Fruit fly (Drosophila melanogaster) whole organism, adult: ENCODE results near the gene Hsp60A.

Experiments used
- CG12768 ChIP-seq: fragments of 200-800 bp; sonication (Bioruptor generic); optimal IDR thresholded peaks from 2 replicates; lab custom pipeline; 2017; ENCODE audit warnings: missing biosample characterization, missing genetic modification characterization, mild to moderate bottlenecking, moderate library complexity, missing genetic modification reagents
- CG5204 ChIP-seq: fragments of 200-800 bp; sonication (Bioruptor generic); optimal IDR thresholded peaks from 2 replicates; lab custom pipeline; 2016; ENCODE audit warnings: missing biosample characterization, missing genetic modification characterization
- CG7101 ChIP-seq: fragments of 200-800 bp; sonication (Bioruptor generic); optimal IDR thresholded peaks from 2 replicates; lab custom pipeline; 2018; ENCODE audit warnings: missing biosample characterization, mild to moderate bottlenecking, missing genetic modification characterization, moderate library complexity
- Hr96 ChIP-seq: fragments of 200-800 bp; sonication (Bioruptor generic); optimal IDR thresholded peaks from 2 replicates; lab custom pipeline; 2016; ENCODE audit warnings: missing biosample characterization, missing genetic modification characterization
- Mnt ChIP-seq: fragments of 200-800 bp; sonication (Bioruptor generic); optimal IDR thresholded peaks from 2 replicates; lab custom pipeline; 2016; ENCODE audit warnings: missing biosample characterization, mild to moderate bottlenecking, missing genetic modification characterization
- bab1 ChIP-seq: fragments of 200-800 bp; sonication (Bioruptor generic); optimal IDR thresholded peaks from 3 replicates; lab custom pipeline; 2019; ENCODE audit warnings: missing biosample characterization, mild to moderate bottlenecking, missing genetic modification characterization, moderate library complexity
- cic ChIP-seq: fragments of 200-800 bp; sonication (Bioruptor generic); optimal IDR thresholded peaks from 2 replicates; lab custom pipeline; 2017; ENCODE audit warnings: missing biosample characterization, mild to moderate bottlenecking, missing genetic modification characterization, moderate library complexity
- cnc ChIP-seq, 2 experiments: fragments of >200 bp; optimal IDR thresholded peaks; 2 replicates each; lab custom pipeline; 2017
- ovo ChIP-seq: fragments of 200-800 bp; sonication (Bioruptor generic); optimal IDR thresholded peaks from 2 replicates; lab custom pipeline; 2016; ENCODE audit warnings: missing biosample characterization, missing genetic modification characterization
- pad ChIP-seq: fragments of 200-800 bp; sonication (Bioruptor generic); optimal IDR thresholded peaks from 3 replicates; lab custom pipeline; 2017; ENCODE audit warnings: missing biosample characterization, missing genetic modification characterization, mild to moderate bottlenecking, moderate library complexity, missing genetic modification reagents
- tj ChIP-seq: fragments of 200-800 bp; sonication (Bioruptor generic); optimal IDR thresholded peaks from 3 replicates; lab custom pipeline; 2017; ENCODE audit warnings: missing biosample characterization, mild to moderate bottlenecking, missing genetic modification characterization, moderate library complexity
- toe ChIP-seq: fragments of 200-800 bp; sonication (Bioruptor generic); optimal IDR thresholded peaks from 2 replicates; lab custom pipeline; 2016; ENCODE audit warnings: missing biosample characterization, missing genetic modification characterization

dm6 chrX:11083007-11083406 lies 25.3 kb upstream of the Hsp60A start:
- no peak for TF ChIP-seq CG7101 (tag; lab: Kevin White, UChicago)
- TF ChIP-seq Hr96: no peak
- no peak for TF ChIP-seq CG5204 (GFP tag; lab: Kevin White, UChicago)
- no peak for TF ChIP-seq pad (GFP tag; lab: Kevin White, UChicago)
- no peak for TF ChIP-seq cic (GFP tag; lab: Kevin White, UChicago)
- peak; percentile 91 for TF ChIP-seq tj
- no peak for TF ChIP-seq cnc (optimal IDR thresholded peaks at IDR 0.05; lab: Kevin White, UChicago)
- no peak for TF ChIP-seq toe
- TF ChIP-seq Mnt (GFP tag; lab: Kevin White, UChicago): no peak
- TF ChIP-seq bab1 (GFP tag; lab: Kevin White, UChicago): no peak
- TF ChIP-seq CG12768 (GFP tag; lab: Kevin White, UChicago): no peak
- no peak for TF ChIP-seq ovo
